Worm (Caenorhabditis elegans): ENCODE measurements around the gene nfyc-1.

DNA sequence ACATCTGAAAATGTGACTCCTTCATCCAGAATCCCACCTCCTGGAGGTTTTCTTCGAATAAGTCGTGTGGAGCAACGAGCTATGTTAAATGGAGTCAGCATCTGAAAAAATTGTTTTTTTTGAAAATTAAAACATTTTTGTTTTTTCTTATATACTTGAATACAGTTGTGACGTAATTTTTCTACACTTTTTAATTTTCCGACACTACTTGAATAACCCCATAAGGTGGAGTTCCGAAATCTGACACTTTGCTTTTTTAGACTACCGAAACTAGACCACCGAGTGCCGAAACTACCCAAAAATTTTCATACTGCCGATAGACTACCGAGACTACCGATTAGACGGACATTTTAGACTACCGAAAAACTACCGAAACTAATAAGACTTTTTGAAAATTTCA is 47.7 kb downstream of the nfyc-1 start, which contains the start of gene mcat-1:
- TF ChIP-seq T22C8.4 (GFP tag; IDR thresholded peaks at IDR 0.05) (no peak), ztf-23 (GFP tag; IDR thresholded peaks at IDR 0.05) (no peak)

Measured in whole organism, midembryonic.